Fruit fly (Drosophila melanogaster) whole organism, pupa: Measurements from ENCODE around the gene CG32856.

Experiments
- CG10348 ChIP-seq: fragments of 200-800 bp; sonication (Bioruptor generic); IDR thresholded peaks from 2 replicates; pipeline ENCODE4 v1.3.6; 2022; ENCODE audit warnings: missing biosample characterization, missing genetic modification characterization
- CG12605 ChIP-seq: fragments of 200-800 bp; sonication (Bioruptor generic); IDR thresholded peaks from 2 replicates; pipeline ENCODE4 v1.3.6; 2022; ENCODE audit warnings: missing biosample characterization, missing genetic modification characterization
- CG13204 ChIP-seq: fragments of 200-800 bp; sonication (Bioruptor generic); optimal IDR thresholded peaks from 2 replicates; lab custom pipeline; 2018; ENCODE audit warnings: missing biosample characterization, mild to moderate bottlenecking, missing genetic modification characterization, moderate library complexity
- CG14655 ChIP-seq: fragments of 200-800 bp; sonication (Bioruptor generic); optimal IDR thresholded peaks from 3 replicates; lab custom pipeline; 2017; ENCODE audit warnings: mild to moderate bottlenecking, missing biosample characterization, missing genetic modification reagents, missing genetic modification characterization
- CG15710 ChIP-seq: fragments of 200-800 bp; sonication (Bioruptor generic); optimal IDR thresholded peaks from 2 replicates; lab custom pipeline; 2018; ENCODE audit warnings: missing biosample characterization, mild to moderate bottlenecking, missing genetic modification characterization, moderate library complexity
- CG17806 ChIP-seq: fragments of 200-800 bp; sonication (Bioruptor generic); optimal IDR thresholded peaks from 2 replicates; lab custom pipeline; 2018; ENCODE audit warnings: missing biosample characterization, mild to moderate bottlenecking, missing genetic modification characterization, moderate library complexity
- CG32121 ChIP-seq: fragments of 200-800 bp; sonication (Bioruptor generic); IDR thresholded peaks from 2 replicates; pipeline ENCODE4 v1.3.6; 2022; ENCODE audit warnings: missing biosample characterization, missing genetic modification characterization
- CG34367 ChIP-seq: fragments of 200-800 bp; sonication (Bioruptor generic); optimal IDR thresholded peaks from 2 replicates; lab custom pipeline; 2018; ENCODE audit warnings: missing biosample characterization, mild to moderate bottlenecking, missing genetic modification characterization
- CG4496 ChIP-seq: fragments of 200-800 bp; sonication (Bioruptor generic); IDR thresholded peaks from 3 replicates; pipeline ENCODE4 v1.3.6; 2022; ENCODE audit warnings: missing biosample characterization, missing genetic modification characterization
- CG8159 ChIP-seq: fragments of 200-800 bp; sonication (Bioruptor generic); optimal IDR thresholded peaks from 3 replicates; lab custom pipeline; 2018; ENCODE audit warnings: missing biosample characterization, mild to moderate bottlenecking, missing genetic modification characterization, moderate library complexity
- CG8301 ChIP-seq: fragments of 200-800 bp; sonication (Bioruptor generic); optimal IDR thresholded peaks from 2 replicates; lab custom pipeline; 2018; ENCODE audit warnings: missing biosample characterization, mild to moderate bottlenecking, missing genetic modification characterization
- CG9948 ChIP-seq: fragments of 200-800 bp; sonication (Bioruptor generic); optimal IDR thresholded peaks from 2 replicates; lab custom pipeline; 2018; ENCODE audit warnings: missing biosample characterization, mild to moderate bottlenecking, missing genetic modification characterization, moderate library complexity
- D1 ChIP-seq: fragments of 200-800 bp; sonication (Bioruptor generic); optimal IDR thresholded peaks from 2 replicates; lab custom pipeline; 2018; ENCODE audit warnings: missing biosample characterization, mild to moderate bottlenecking, missing genetic modification characterization, moderate library complexity
- EcR ChIP-seq: fragments of 200-800 bp; sonication (Bioruptor generic); optimal IDR thresholded peaks from 3 replicates; lab custom pipeline; 2019; ENCODE audit warnings: missing biosample characterization, missing genetic modification characterization, mild to moderate bottlenecking, moderate library complexity, missing genetic modification reagents
- Ets98B ChIP-seq: fragments of 200-800 bp; sonication (Bioruptor generic); IDR thresholded peaks from 2 replicates; pipeline ENCODE4 v1.3.6; 2022; ENCODE audit warnings: missing biosample characterization, missing genetic modification characterization
- Pif1A ChIP-seq: fragments of 200-800 bp; sonication (Bioruptor generic); optimal IDR thresholded peaks from 3 replicates; lab custom pipeline; 2016; ENCODE audit warnings: missing biosample characterization, missing genetic modification characterization
- Pif1B ChIP-seq: fragments of 200-800 bp; sonication (Bioruptor generic); optimal IDR thresholded peaks from 3 replicates; lab custom pipeline; 2016; ENCODE audit warnings: missing biosample characterization, missing genetic modification characterization
- Snoo ChIP-seq: fragments of 200-800 bp; sonication (Bioruptor generic); optimal IDR thresholded peaks from 3 replicates; lab custom pipeline; 2017; ENCODE audit warnings: missing biosample characterization, mild to moderate bottlenecking, missing genetic modification characterization, inconsistent platforms
- fd96Ca ChIP-seq: fragments of 200-800 bp; sonication (Bioruptor generic); IDR thresholded peaks from 3 replicates; pipeline ENCODE4 v1.3.6; 2022; ENCODE audit warnings: missing biosample characterization, missing genetic modification characterization
- gl ChIP-seq: fragments of 200-800 bp; sonication (Bioruptor generic); optimal IDR thresholded peaks from 2 replicates; lab custom pipeline; 2018; ENCODE audit warnings: missing biosample characterization, mild to moderate bottlenecking, missing genetic modification characterization
- rn ChIP-seq: fragments of 200-800 bp; sonication (Bioruptor generic); IDR thresholded peaks from 2 replicates; pipeline ENCODE4 v1.3.6; 2022; ENCODE audit warnings: missing biosample characterization, missing genetic modification characterization

The CG32856 gene

dm6 chr3R:16009030-16009429, 43.9 kb upstream of the CG32856 start, which contains the start of gene GATAe:
TSS of gene GATAe (plus strand) at chr3R:16009105.
- no peak for TF ChIP-seq CG9948
- no peak for TF ChIP-seq CG4496 (GFP tag; lab: Robert Waterston, UW)
- no peak for TF ChIP-seq fd96Ca (GFP tag; lab: Robert Waterston, UW)
- no peak for TF ChIP-seq CG32121 (GFP tag; lab: Robert Waterston, UW)
- no peak for TF ChIP-seq gl (tag; lab: Kevin White, UChicago)
- no peak for TF ChIP-seq CG13204 (GFP tag; lab: Kevin White, UChicago)
- TF ChIP-seq Pif1B: no peak
- TF ChIP-seq Snoo (tag; lab: Kevin White, UChicago): no peak
- TF ChIP-seq CG10348 (GFP tag; lab: Robert Waterston, UW): no peak
- TF ChIP-seq CG8301 (tag; lab: Kevin White, UChicago): no peak
- no peak for TF ChIP-seq CG14655 (GFP tag; lab: Kevin White, UChicago)
- TF ChIP-seq CG34367 (tag; lab: Kevin White, UChicago): no peak
- TF ChIP-seq CG8159 (tag; lab: Kevin White, UChicago): no peak

dm6 chr3R:16008300-16008699, 43.1 kb upstream of the CG32856 start:
- TF ChIP-seq CG34367 (tag; lab: Kevin White, UChicago) (no peak), Pif1A (GFP tag; lab: Kevin White, UChicago) (no peak), CG15710 (tag; lab: Kevin White, UChicago) (no peak), Ets98B (GFP tag; lab: Robert Waterston, UW) (no peak), gl (tag; lab: Kevin White, UChicago) (no peak)

- TF ChIP-seq CG17806 (tag; lab: Kevin White, UChicago): no peak
- no peak for TF ChIP-seq Pif1B
- TF ChIP-seq CG32121 (GFP tag; lab: Robert Waterston, UW): no peak
- no peak for TF ChIP-seq CG10348 (GFP tag; lab: Robert Waterston, UW)
- TF ChIP-seq CG15710 (tag; lab: Kevin White, UChicago): no peak
- no peak for TF ChIP-seq CG12605 (GFP tag; lab: Robert Waterston, UW)
- TF ChIP-seq rn (GFP tag; lab: Robert Waterston, UW): no peak
- TF ChIP-seq CG34367 (tag; lab: Kevin White, UChicago): no peak
- no peak for TF ChIP-seq CG9948
- TF ChIP-seq Snoo (tag; lab: Kevin White, UChicago): no peak
- TF ChIP-seq, all 21 proteins: peak for 0
Observed at dm6 chr3R:16006806-16007556, 41.8 kb upstream of the CG32856 start.

- no peak for TF ChIP-seq CG10348 (GFP tag; lab: Robert Waterston, UW)
- TF ChIP-seq D1: no peak
- no peak for TF ChIP-seq EcR
- no peak for TF ChIP-seq gl (tag; lab: Kevin White, UChicago)
- TF ChIP-seq CG34367 (tag; lab: Kevin White, UChicago): no peak
- TF ChIP-seq CG14655 (GFP tag; lab: Kevin White, UChicago): no peak
- no peak for TF ChIP-seq Pif1B
- TF ChIP-seq, all 21 proteins: peak for 0
Observed at dm6 chr3R:16005943-16006342, 40.8 kb upstream of the CG32856 start.

- TF ChIP-seq CG8159 (tag; lab: Kevin White, UChicago) (peak; percentile 49), Ets98B (GFP tag; lab: Robert Waterston, UW) (peak; percentile 19; the same call in 1 of the 2 replicates), CG13204 (GFP tag; lab: Kevin White, UChicago) (no peak), fd96Ca (GFP tag; lab: Robert Waterston, UW) (0 out of 3 replicates have a peak, but pooled peaks have one; percentile 43), CG12605 (GFP tag; lab: Robert Waterston, UW) (0 out of 2 replicates have a peak, but pooled peaks have one; percentile 23), gl (tag; lab: Kevin White, UChicago) (no peak)
Observed at dm6 chr3R:16004691-16005474, 39.7 kb upstream of the CG32856 start.

dm6 chr3R:16004015-16004414, 38.9 kb upstream of the CG32856 start:
- no peak for TF ChIP-seq CG8159 (tag; lab: Kevin White, UChicago)
- TF ChIP-seq CG15710 (tag; lab: Kevin White, UChicago): no peak
- TF ChIP-seq fd96Ca (GFP tag; lab: Robert Waterston, UW): no peak
- TF ChIP-seq Pif1A (GFP tag; lab: Kevin White, UChicago): no peak
- TF ChIP-seq CG9948: no peak
- TF ChIP-seq rn (GFP tag; lab: Robert Waterston, UW): no peak
- TF ChIP-seq CG8301 (tag; lab: Kevin White, UChicago): no peak
- TF ChIP-seq CG13204 (GFP tag; lab: Kevin White, UChicago): no peak
- no peak for TF ChIP-seq Snoo (tag; lab: Kevin White, UChicago)
